Fruit fly (Drosophila melanogaster): Measurements from ENCODE around the gene CG11050.

Gene CG11050

dm6 chr2L:6612477-6613004 lies 1.7 kb downstream of the CG11050 start (continued):
- TF ChIP-seq en (GFP tag; optimal IDR thresholded peaks at IDR 0.05) (peak; percentile 100), Hsf (GFP tag; optimal IDR thresholded peaks at IDR 0.05) (peak; percentile 100), CG17328 (GFP tag; IDR thresholded peaks at IDR 0.05) (peak; percentile 100), CG10366 (GFP tag; IDR thresholded peaks at IDR 0.05) (peak; percentile 100), CTCF (GFP tag; optimal IDR thresholded peaks at IDR 0.05) (peak; percentile 86), vnd (GFP tag; IDR thresholded peaks at IDR 0.05; ENCODE audit: partially characterized antibody) (no peak), nom (GFP tag; optimal IDR thresholded peaks at IDR 0.05) (peak; percentile 100), dimm (GFP tag; IDR thresholded peaks at IDR 0.05) (peak; percentile 100), amos (GFP tag; IDR thresholded peaks at IDR 0.05; ENCODE audit: partially characterized antibody) (peak; percentile 45; the same call in 1 of the 2 replicates), CG8281 (tag; optimal IDR thresholded peaks at IDR 0.05) (peak; percentile 97), hb (GFP tag; IDR thresholded peaks at IDR 0.05; ENCODE audit: partially characterized antibody) (no peak), slbo (GFP tag; IDR thresholded peaks at IDR 0.05) (peak; percentile 100), nau (GFP tag; optimal IDR thresholded peaks at IDR 0.05) (peak; percentile 100), Dll (GFP tag; IDR thresholded peaks at IDR 0.05; ENCODE audit: partially characterized antibody) (no peak), E2f1 (GFP tag; IDR thresholded peaks at IDR 0.05) (peak; percentile 100), NC2α (GFP tag; optimal IDR thresholded peaks at IDR 0.05) (peak; percentile 100), HLH3B (GFP tag; IDR thresholded peaks at IDR 0.05) (peak; percentile 100), Rfx (GFP tag; IDR thresholded peaks at IDR 0.05) (peak; percentile 100), CG31441 (GFP tag; IDR thresholded peaks at IDR 0.05) (peak; percentile 100), Side (GFP tag; optimal IDR thresholded peaks at IDR 0.05) (peak; percentile 100), sob (GFP tag; IDR thresholded peaks at IDR 0.05) (peak; percentile 100), CG30403 (GFP tag; optimal IDR thresholded peaks at IDR 0.05) (peak; percentile 100), HLH4C (GFP tag; IDR thresholded peaks at IDR 0.05; ENCODE audit: partially characterized antibody) (no peak; the same call in 2 of the 3 replicates), Bgb (GFP tag; IDR thresholded peaks at IDR 0.05; ENCODE audit: partially characterized antibody) (peak; percentile 51), mld (GFP tag; IDR thresholded peaks at IDR 0.05; ENCODE audit: partially characterized antibody) (no peak), wor (GFP tag; IDR thresholded peaks at IDR 0.05) (peak; percentile 100), bab2 (GFP tag; optimal IDR thresholded peaks at IDR 0.05) (peak; percentile 100), CG16779 (GFP tag; IDR thresholded peaks at IDR 0.05) (peak; percentile 100), bbx (GFP tag; IDR thresholded peaks at IDR 0.05; ENCODE audit: partially characterized antibody) (peak; percentile 64; the same call in 1 of the 2 replicates), CG1529 (GFP tag; optimal IDR thresholded peaks at IDR 0.05) (peak; percentile 100), Ssrp (tag; optimal IDR thresholded peaks at IDR 0.05) (peak; percentile 100), hbn (GFP tag; IDR thresholded peaks at IDR 0.05; ENCODE audit: partially characterized antibody) (no peak), exex (tag; optimal IDR thresholded peaks at IDR 0.05) (peak; percentile 100), YL-1 (GFP tag; optimal IDR thresholded peaks at IDR 0.05) (peak; percentile 100), TFAM (GFP tag; optimal IDR thresholded peaks at IDR 0.05) (peak; percentile 98), Hey (tag; optimal IDR thresholded peaks at IDR 0.05) (peak; percentile 100), CG2129 (GFP tag; IDR thresholded peaks at IDR 0.05; ENCODE audit: partially characterized antibody) (no peak), CG6813 (GFP tag; optimal IDR thresholded peaks at IDR 0.05) (peak; percentile 100), ssp (GFP tag; IDR thresholded peaks at IDR 0.05) (peak; percentile 98), sim (GFP tag; IDR thresholded peaks at IDR 0.05) (peak; percentile 100), CG2120 (GFP tag; optimal IDR thresholded peaks at IDR 0.05) (peak; percentile 100), Lim3 (GFP tag; IDR thresholded peaks at IDR 0.05) (peak; percentile 100), az2 (GFP tag; optimal IDR thresholded peaks at IDR 0.05) (peak; percentile 100), sd (tag; optimal IDR thresholded peaks at IDR 0.05) (peak; percentile 99), CG14014 (GFP tag; IDR thresholded peaks at IDR 0.05) (peak; percentile 100), CG30431 (GFP tag; optimal IDR thresholded peaks at IDR 0.05) (peak; percentile 100), klu (GFP tag; IDR thresholded peaks at IDR 0.05) (peak; percentile 100), Dip3 (GFP tag; optimal IDR thresholded peaks at IDR 0.05) (peak; percentile 100), ewg (GFP tag; optimal IDR thresholded peaks at IDR 0.05) (peak; percentile 100), Ada2b (GFP tag; IDR thresholded peaks at IDR 0.05) (peak; percentile 100)

All from whole organism, embryonic.